Worm (Caenorhabditis elegans): ENCODE data around the gene Y43D4A.5.

Y43D4A.5 gene

ce11 chrIV:16775925-16776324, 370 bp downstream of the Y43D4A.5 start (continued):
- TF ChIP-seq rnt-1 (tag; optimal IDR thresholded peaks at IDR 0.05) = no peak
- no peak for TF ChIP-seq ceh-88 (GFP tag; IDR thresholded peaks at IDR 0.05)
- no peak for TF ChIP-seq mef-2 (tag; optimal IDR thresholded peaks at IDR 0.05)
- TF ChIP-seq sox-4 (tag; optimal IDR thresholded peaks at IDR 0.05) = no peak
- no peak for TF ChIP-seq pag-3 (tag; optimal IDR thresholded peaks at IDR 0.05; ENCODE audit: borderline replicate concordance, insufficient read depth)

- TF ChIP-seq sup-37 (GFP tag; optimal IDR thresholded peaks at IDR 0.05) (no peak), aha-1 (tag; optimal IDR thresholded peaks at IDR 0.05) (no peak), unc-130 (tag; optimal IDR thresholded peaks at IDR 0.05) (no peak), lin-13 (GFP tag; optimal IDR thresholded peaks at IDR 0.05) (no peak), egl-27 (tag; optimal IDR thresholded peaks at IDR 0.05) (no peak), pax-3 (tag; optimal IDR thresholded peaks at IDR 0.05) (no peak), irx-1 (tag; optimal IDR thresholded peaks at IDR 0.05) (no peak), lsy-2 (tag; optimal IDR thresholded peaks at IDR 0.05) (no peak), unc-86 (tag; optimal IDR thresholded peaks at IDR 0.05) (no peak), tlp-1 (tag; optimal IDR thresholded peaks at IDR 0.05) (no peak), nhr-19 (GFP tag; conservative IDR thresholded peaks at IDR 0.05) (no peak), sox-4 (tag; optimal IDR thresholded peaks at IDR 0.05) (no peak), dpl-1 (GFP tag; optimal IDR thresholded peaks at IDR 0.05) (no peak), elt-2 (tag; optimal IDR thresholded peaks at IDR 0.05) (no peak), nhr-47 (tag; optimal IDR thresholded peaks at IDR 0.05) (no peak), nhr-28 (tag; optimal IDR thresholded peaks at IDR 0.05) (no peak), nhr-71 (tag; optimal IDR thresholded peaks at IDR 0.05) (no peak), pqm-1 (tag; optimal IDR thresholded peaks at IDR 0.05) (no peak)
Measured at ce11 chrIV:16776915-16777314, 1.4 kb downstream of the Y43D4A.5 start.

- TF ChIP-seq efl-1 (optimal IDR thresholded peaks at IDR 0.05) (no peak), efl-1 (GFP tag; optimal IDR thresholded peaks at IDR 0.05 in 1 of 2) (peak in 1 of 2 experiments; percentile 56), aha-1 (tag; optimal IDR thresholded peaks at IDR 0.05) (no peak), nhr-47 (tag; optimal IDR thresholded peaks at IDR 0.05) (no peak), lir-3 (tag; optimal IDR thresholded peaks at IDR 0.05; ENCODE audit: poor library complexity) (no peak)
Measured at ce11 chrIV:16777758-16778157, 2.2 kb downstream of the Y43D4A.5 start.

ce11 chrIV:16778644-16779043, 3.1 kb downstream of the Y43D4A.5 start:
- TF ChIP-seq hpl-2 (GFP tag; optimal IDR thresholded peaks at IDR 0.05) = no peak

ce11 chrIV:16787024-16787423, 11.5 kb downstream of the Y43D4A.5 start, which contains the start of gene Y43D4A.6:
Gene Y43D4A.6 (plus strand): TSS chrIV:16787324.
- no peak for TF ChIP-seq elt-3 (tag; optimal IDR thresholded peaks at IDR 0.05)
- no peak for TF ChIP-seq fkh-8 (tag; optimal IDR thresholded peaks at IDR 0.05)
- no peak for TF ChIP-seq pag-3 (tag; optimal IDR thresholded peaks at IDR 0.05; ENCODE audit: borderline replicate concordance, insufficient read depth)
- no peak for TF ChIP-seq ama-1 (optimal IDR thresholded peaks at IDR 0.05)
- no peak for TF ChIP-seq nhr-85 (tag)
- TF ChIP-seq efl-3 (GFP tag; optimal IDR thresholded peaks at IDR 0.05) = no peak
- TF ChIP-seq lin-14 (GFP tag; optimal IDR thresholded peaks at IDR 0.05) = no peak
- no peak for TF ChIP-seq Y116A8C.19 (tag; optimal IDR thresholded peaks at IDR 0.05; ENCODE audit: borderline replicate concordance)
- TF ChIP-seq egl-27 (tag; optimal IDR thresholded peaks at IDR 0.05) = no peak
- TF ChIP-seq nhr-12 (tag; optimal IDR thresholded peaks at IDR 0.05) = no peak
- no peak for TF ChIP-seq unc-86 (tag; optimal IDR thresholded peaks at IDR 0.05)
- TF ChIP-seq pax-3 (tag; optimal IDR thresholded peaks at IDR 0.05) = no peak
- TF ChIP-seq tlp-1 (tag; optimal IDR thresholded peaks at IDR 0.05) = no peak
- TF ChIP-seq nhr-20 (tag; optimal IDR thresholded peaks at IDR 0.05) = no peak
- no peak for TF ChIP-seq grh-1 (GFP tag; IDR thresholded peaks at IDR 0.05)
- no peak for TF ChIP-seq hlh-17 (GFP tag; optimal IDR thresholded peaks at IDR 0.05; ENCODE audit: borderline replicate concordance)
- no peak for TF ChIP-seq ztf-4 (tag; optimal IDR thresholded peaks at IDR 0.05)
- TF ChIP-seq sup-37 (GFP tag; optimal IDR thresholded peaks at IDR 0.05) = no peak
- no peak for TF ChIP-seq sptf-1 (tag; optimal IDR thresholded peaks at IDR 0.05)
- no peak for TF ChIP-seq zip-4 (GFP tag; optimal IDR thresholded peaks at IDR 0.05)
